Fruit fly (Drosophila melanogaster) whole organism, embryonic: ENCODE data around the gene CG9776.
A peak's percentile ranks its signal among the peaks of the same experiment; 100 is the strongest.

Source experiments
- CG10321 ChIP-seq: fragments of 200-800 bp; sonication (Bioruptor generic); IDR thresholded peaks from 2 replicates; pipeline ENCODE4 v1.3.6; 2022; ENCODE audit warnings: missing biosample characterization, missing genetic modification characterization
- CG10959 ChIP-seq: fragments of 200-800 bp; sonication (Bioruptor generic); IDR thresholded peaks from 2 replicates; pipeline ENCODE4 v1.3.6; 2022; ENCODE audit warnings: missing biosample characterization, missing genetic modification characterization
- CG10979 ChIP-seq: fragments of 200-800 bp; sonication (Bioruptor generic); optimal IDR thresholded peaks from 2 replicates; lab custom pipeline; 2018; ENCODE audit warnings: missing biosample characterization, mild to moderate bottlenecking, missing genetic modification characterization, moderate library complexity
- CG11560 ChIP-seq: fragments of 200-800 bp; sonication (Bioruptor generic); IDR thresholded peaks from 3 replicates; pipeline ENCODE4 v1.3.6; 2022; ENCODE audit warnings: missing biosample characterization, missing genetic modification characterization
- CG17359 ChIP-seq: fragments of 200-800 bp; sonication (Bioruptor generic); optimal IDR thresholded peaks from 3 replicates; lab custom pipeline; 2018; ENCODE audit warnings: missing biosample characterization, mild to moderate bottlenecking, missing genetic modification characterization, moderate library complexity
- CG18476 ChIP-seq: fragments of 200-800 bp; sonication (Bioruptor generic); optimal IDR thresholded peaks from 2 replicates; lab custom pipeline; 2016; ENCODE audit warnings: missing biosample characterization, mild to moderate bottlenecking, missing genetic modification characterization
- CG18619 ChIP-seq: fragments of 200-800 bp; sonication (Bioruptor generic); optimal IDR thresholded peaks from 3 replicates; lab custom pipeline; 2017; ENCODE audit warnings: missing biosample characterization, mild to moderate bottlenecking, missing genetic modification characterization
- CG2120 ChIP-seq: fragments of 200-800 bp; sonication (Bioruptor generic); optimal IDR thresholded peaks from 3 replicates; lab custom pipeline; 2016; ENCODE audit warnings: missing biosample characterization, missing genetic modification characterization
- CG2199 ChIP-seq: fragments of 200-800 bp; sonication (Bioruptor generic); IDR thresholded peaks from 3 replicates; pipeline ENCODE4 v1.3.6; 2022; ENCODE audit warnings: missing biosample characterization, missing genetic modification characterization
- CG30431 ChIP-seq: fragments of 200-800 bp; sonication (Bioruptor generic); optimal IDR thresholded peaks from 2 replicates; lab custom pipeline; 2017; ENCODE audit warnings: missing biosample characterization, missing genetic modification characterization
- CG33557 ChIP-seq: fragments of 200-800 bp; sonication (Bioruptor generic); optimal IDR thresholded peaks from 2 replicates; lab custom pipeline; 2019; ENCODE audit warnings: missing biosample characterization, mild to moderate bottlenecking, missing genetic modification characterization, moderate library complexity
- CG4424 ChIP-seq: fragments of 200-800 bp; sonication (Bioruptor generic); optimal IDR thresholded peaks from 3 replicates; lab custom pipeline; 2016; ENCODE audit warnings: missing biosample characterization, missing genetic modification characterization
- CG4617 ChIP-seq: fragments of 200-800 bp; sonication (Bioruptor generic); optimal IDR thresholded peaks from 3 replicates; lab custom pipeline; 2016; ENCODE audit warnings: missing biosample characterization, missing genetic modification characterization, borderline replicate concordance
- CG8281 ChIP-seq: fragments of 200-800 bp; sonication (Bioruptor generic); optimal IDR thresholded peaks from 2 replicates; lab custom pipeline; 2018; ENCODE audit warnings: missing biosample characterization, mild to moderate bottlenecking, missing genetic modification characterization, moderate library complexity
- CG9437 ChIP-seq: fragments of 200-800 bp; sonication (Bioruptor generic); optimal IDR thresholded peaks from 2 replicates; lab custom pipeline; 2018; ENCODE audit warnings: missing biosample characterization, mild to moderate bottlenecking, missing genetic modification characterization
- CTCF ChIP-seq: fragments of 200-800 bp; sonication (Bioruptor generic); optimal IDR thresholded peaks from 2 replicates; lab custom pipeline; 2017; ENCODE audit warnings: missing biosample characterization, mild to moderate bottlenecking, missing genetic modification characterization, moderate library complexity
- D ChIP-seq, 2 experiments: fragments of 200-800 bp in 1 of 2; fragments of >200 bp in 1 of 2; sonication (Bioruptor generic) in 1 of 2; optimal IDR thresholded peaks; 2 replicates in 1 of 2; 3 replicates in 1 of 2; lab custom pipeline; 2017; ENCODE audit warnings: mild to moderate bottlenecking in 1 of 2, missing biosample characterization in 1 of 2, missing genetic modification characterization in 1 of 2, missing genetic modification reagents in 1 of 2
- D19A ChIP-seq: fragments of 200-800 bp; optimal IDR thresholded peaks from 3 replicates; lab custom pipeline; 2019; ENCODE audit warnings: missing biosample characterization, mild to moderate bottlenecking, missing genetic modification characterization, moderate library complexity
- E2f1 ChIP-seq: fragments of 200-800 bp; sonication (Bioruptor generic); IDR thresholded peaks from 2 replicates; pipeline ENCODE4 v1.3.6; 2022; ENCODE audit warnings: missing biosample characterization, missing genetic modification characterization
- ERR ChIP-seq: fragments of 200-800 bp; sonication (Bioruptor generic); optimal IDR thresholded peaks from 2 replicates; lab custom pipeline; 2016; ENCODE audit warnings: missing biosample characterization, missing genetic modification characterization
- Max ChIP-seq: fragments of 200-800 bp; sonication (Bioruptor generic); optimal IDR thresholded peaks from 2 replicates; lab custom pipeline; 2016; ENCODE audit warnings: missing biosample characterization, mild to moderate bottlenecking, missing genetic modification characterization
- Med ChIP-seq: fragments of 200-800 bp; sonication (Bioruptor generic); peaks from one replicate; lab custom pipeline; 2016; ENCODE audit warnings: missing biosample characterization, missing genetic modification characterization, mild to moderate bottlenecking, inconsistent platforms, moderate library complexity
- Side ChIP-seq: fragments of 200-800 bp; sonication (Bioruptor generic); optimal IDR thresholded peaks from 2 replicates; lab custom pipeline; 2016; ENCODE audit warnings: missing biosample characterization, missing genetic modification characterization
- Taf1 ChIP-seq: fragments of 200-800 bp; sonication (Bioruptor generic); IDR thresholded peaks from 2 replicates; pipeline ENCODE4 v1.3.6; 2022; ENCODE audit warnings: missing biosample characterization, missing genetic modification characterization
- ap ChIP-seq: fragments of 200-800 bp; sonication (Bioruptor generic); IDR thresholded peaks from 2 replicates; pipeline ENCODE4 v1.3.6; 2022; ENCODE audit warnings: missing biosample characterization, missing genetic modification characterization
- btn ChIP-seq: fragments of 200-800 bp; sonication (Bioruptor generic); optimal IDR thresholded peaks from 2 replicates; lab custom pipeline; 2016; ENCODE audit warnings: missing biosample characterization, missing genetic modification characterization
- crp ChIP-seq, 2 experiments: fragments of 200-800 bp; sonication (Bioruptor generic); optimal IDR thresholded peaks; 2 replicates in 1 of 2; 3 replicates in 1 of 2; lab custom pipeline; 2017; ENCODE audit warnings: missing biosample characterization in 2 of 2, missing genetic modification characterization in 2 of 2, mild to moderate bottlenecking in 1 of 2, moderate library complexity in 1 of 2
- cwo ChIP-seq: fragments of 200-800 bp; sonication (Bioruptor generic); optimal IDR thresholded peaks from 3 replicates; lab custom pipeline; 2017; ENCODE audit warnings: missing biosample characterization, missing genetic modification characterization, mild to moderate bottlenecking, moderate library complexity, missing genetic modification reagents
- danr ChIP-seq: fragments of 200-800 bp; sonication (Bioruptor generic); IDR thresholded peaks from 2 replicates; pipeline ENCODE4 v1.3.6; 2022; ENCODE audit warnings: missing biosample characterization, missing genetic modification characterization
- fd3F ChIP-seq: fragments of 200-800 bp; sonication (Bioruptor generic); optimal IDR thresholded peaks from 2 replicates; lab custom pipeline; 2018; ENCODE audit warnings: missing biosample characterization, mild to moderate bottlenecking, missing genetic modification characterization, moderate library complexity
- fu2 ChIP-seq: fragments of 200-800 bp; sonication (Bioruptor generic); optimal IDR thresholded peaks from 2 replicates; lab custom pipeline; 2016; ENCODE audit warnings: missing biosample characterization, missing genetic modification characterization
- grau ChIP-seq: fragments of 200-800 bp; optimal IDR thresholded peaks from 3 replicates; lab custom pipeline; 2019; ENCODE audit warnings: missing biosample characterization, mild to moderate bottlenecking, missing genetic modification characterization, moderate library complexity
- hth ChIP-seq: fragments of >200 bp; optimal IDR thresholded peaks from 2 replicates; lab custom pipeline; 2017; ENCODE audit warnings: inconsistent platforms
- jigr1 ChIP-seq: fragments of 200-800 bp; sonication (Bioruptor generic); IDR thresholded peaks from 3 replicates; pipeline ENCODE4 v1.3.6; 2022; ENCODE audit warnings: missing biosample characterization, missing genetic modification characterization
- klu ChIP-seq: fragments of 200-800 bp; sonication (Bioruptor generic); IDR thresholded peaks from 2 replicates; pipeline ENCODE4 v1.3.6; 2022; ENCODE audit warnings: missing biosample characterization, missing genetic modification characterization
- lola ChIP-seq, 3 experiments: fragments of >200 bp in 2 of 3; fragments of 200-800 bp in 1 of 3; sonication (Bioruptor generic) in 1 of 3; optimal IDR thresholded peaks; 2 replicates each; lab custom pipeline; 2017 to 2019; ENCODE audit warnings: missing biosample characterization in 3 of 3, missing genetic modification characterization in 3 of 3, mild to moderate bottlenecking in 1 of 3, moderate library complexity in 1 of 3
- onecut ChIP-seq: fragments of 200-800 bp; sonication (Bioruptor generic); IDR thresholded peaks from 2 replicates; pipeline ENCODE4 v1.3.6; 2022; ENCODE audit warnings: missing biosample characterization, missing genetic modification characterization
- sens-2 ChIP-seq: fragments of 200-800 bp; sonication (Bioruptor generic); IDR thresholded peaks from 2 replicates; pipeline ENCODE4 v1.3.6; 2022; ENCODE audit warnings: missing biosample characterization, missing genetic modification characterization
- sna ChIP-seq: fragments of 200-800 bp; sonication (Bioruptor generic); IDR thresholded peaks from 2 replicates; pipeline ENCODE4 v1.3.6; 2022; ENCODE audit warnings: missing biosample characterization, missing genetic modification characterization; ENCODE audit not compliant: partially characterized antibody
- sug ChIP-seq: fragments of 200-800 bp; optimal IDR thresholded peaks from 2 replicates; lab custom pipeline; 2019; ENCODE audit warnings: missing biosample characterization, mild to moderate bottlenecking, missing genetic modification characterization, moderate library complexity
- vvl ChIP-seq: fragments of 200-800 bp; sonication (Bioruptor generic); IDR thresholded peaks from 2 replicates; pipeline ENCODE4 v1.3.6; 2022; ENCODE audit warnings: missing biosample characterization, missing genetic modification characterization

The CG9776 gene

DNA sequence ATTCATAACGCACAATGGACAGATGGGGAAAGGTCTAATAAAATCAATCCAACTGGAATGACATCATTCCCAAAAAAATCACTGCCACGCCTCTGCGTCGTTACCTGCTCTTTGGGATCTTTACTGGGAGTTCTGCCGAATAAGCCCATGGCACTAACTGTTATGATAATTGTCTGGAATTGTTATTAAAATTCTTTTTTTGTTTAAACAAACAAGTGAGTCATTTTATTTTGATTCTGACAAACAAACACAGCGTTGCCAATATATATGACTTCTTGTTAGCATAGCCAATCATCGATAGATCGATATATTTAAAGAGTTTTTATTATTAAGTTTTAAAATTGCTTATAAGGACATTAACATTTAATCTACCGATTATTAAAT is 23.2 kb downstream of the CG9776 start, which contains the start of gene Vps24 (continued):
- TF ChIP-seq btn (GFP tag; lab: Kevin White, UChicago) (no peak), CG17359 (tag; lab: Kevin White, UChicago) (no peak), cwo (GFP tag; lab: Kevin White, UChicago) (no peak), CG18476 (GFP tag; lab: Kevin White, UChicago) (no peak), sens-2 (GFP tag; lab: Robert Waterston, UW) (no peak), ap (GFP tag; lab: Robert Waterston, UW) (no peak), sna (GFP tag; lab: Robert Waterston, UW) (no peak; the same call in 1 of the 2 replicates), CG10321 (GFP tag; lab: Robert Waterston, UW) (no peak), klu (GFP tag; lab: Robert Waterston, UW) (no peak), CTCF (GFP tag; lab: Kevin White, UChicago) (no peak), crp (GFP tag; optimal IDR thresholded peaks at IDR 0.05; lab: Kevin White, UChicago) (no peak), Max (GFP tag; lab: Kevin White, UChicago) (no peak), Taf1 (GFP tag; lab: Robert Waterston, UW) (no peak), CG9437 (GFP tag; lab: Kevin White, UChicago) (no peak), CG4617 (GFP tag; lab: Kevin White, UChicago) (peak; percentile 29), CG4424 (no peak), grau (tag; lab: Kevin White, UChicago) (no peak), CG10979 (no peak), D (optimal IDR thresholded peaks at IDR 0.05; lab: Kevin White, UChicago) (no peak), D (GFP tag; optimal IDR thresholded peaks at IDR 0.05; lab: Kevin White, UChicago) (no peak), fd3F (no peak), CG2120 (GFP tag; lab: Kevin White, UChicago) (no peak), onecut (GFP tag; lab: Robert Waterston, UW) (no peak), CG8281 (no peak), vvl (GFP tag; lab: Robert Waterston, UW) (no peak), CG18619 (GFP tag; lab: Kevin White, UChicago) (no peak), fu2 (no peak), CG30431 (GFP tag; lab: Kevin White, UChicago) (no peak), CG33557 (GFP tag; lab: Kevin White, UChicago) (no peak), hth (lab: Kevin White, UChicago) (no peak), CG2199 (GFP tag; lab: Robert Waterston, UW) (no peak), danr (GFP tag; lab: Robert Waterston, UW) (no peak), ERR (no peak), Side (GFP tag; lab: Kevin White, UChicago) (no peak), CG10959 (no peak), sug (tag; lab: Kevin White, UChicago) (no peak), jigr1 (GFP tag; lab: Robert Waterston, UW) (no peak; the same call in 2 of the 3 replicates), lola (GFP tag; optimal IDR thresholded peaks at IDR 0.05; lab: Kevin White, UChicago) (no peak), E2f1 (GFP tag; lab: Robert Waterston, UW) (no peak), D19A (tag; lab: Kevin White, UChicago) (no peak)

DNA sequence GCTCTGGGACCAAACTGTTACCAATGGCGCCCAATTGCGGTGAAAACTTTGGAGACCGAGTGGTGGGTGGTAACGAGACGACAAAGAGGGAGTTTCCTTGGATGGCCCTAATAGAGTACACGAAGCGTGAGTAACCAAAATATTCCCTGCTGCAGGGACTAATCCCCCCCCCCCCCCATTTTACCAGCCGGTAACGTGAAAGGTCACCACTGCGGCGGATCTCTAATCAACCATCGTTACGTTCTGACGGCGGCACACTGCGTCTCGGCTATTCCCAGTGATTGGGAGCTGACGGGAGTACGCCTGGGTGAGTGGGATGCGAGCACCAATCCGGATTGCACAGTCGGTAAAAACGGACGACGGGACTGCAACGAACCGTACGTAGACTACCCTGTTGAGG is 25.2 kb downstream of the CG9776 start:
- peak; percentile 61 for TF ChIP-seq Med (GFP tag; lab: Kevin White, UChicago)
- no peak for TF ChIP-seq CG11560
